Worm (Caenorhabditis elegans) whole organism, L1 larva: Measurements from ENCODE around the gene tofu-7.

ENCODE experiments used
- C04F5.9 ChIP-seq: sonication (generic microtip); optimal IDR thresholded peaks from 2 replicates; lab custom pipeline; 2016; ENCODE audit warnings: missing genetic modification characterization, missing compliant biosample characterization
- C34B4.2 ChIP-seq: sonication (generic microtip); optimal IDR thresholded peaks from 2 replicates; lab custom pipeline; 2017; ENCODE audit warnings: mild to moderate bottlenecking, missing genetic modification characterization, missing compliant biosample characterization
- F16B12.6 ChIP-seq: fragments of 150-350 bp; optimal IDR thresholded peaks from 2 replicates; lab custom pipeline; 2014; ENCODE audit warnings: missing biosample characterization, missing genetic modification characterization
- Y116A8C.19 ChIP-seq: sonication (generic microtip); optimal IDR thresholded peaks from 2 replicates; lab custom pipeline; 2016; ENCODE audit warnings: missing compliant biosample characterization, missing genetic modification characterization, borderline replicate concordance
- alr-1 ChIP-seq: fragments of 200-800 bp; sonication (Bioruptor generic); optimal IDR thresholded peaks from 2 replicates; lab custom pipeline; 2018; ENCODE audit warnings: borderline replicate concordance, mild to moderate bottlenecking, missing genetic modification characterization, missing compliant biosample characterization
- aly-2 ChIP-seq: fragments of 150-350 bp; optimal IDR thresholded peaks from 2 replicates; lab custom pipeline; 2014; ENCODE audit warnings: missing biosample characterization, missing genetic modification characterization
- ama-1 ChIP-seq: fragments of 150-350 bp; optimal IDR thresholded peaks from 2 replicates; lab custom pipeline; 2014
- ceh-8 ChIP-seq: fragments of 200-800 bp; sonication (Bioruptor generic); optimal IDR thresholded peaks from 2 replicates; lab custom pipeline; 2018; ENCODE audit warnings: mild to moderate bottlenecking, missing genetic modification characterization, moderate library complexity, missing compliant biosample characterization
- ceh-90 ChIP-seq: sonication (generic microtip); optimal IDR thresholded peaks from 2 replicates; lab custom pipeline; 2016; ENCODE audit warnings: missing genetic modification characterization, missing compliant biosample characterization
- dsc-1 ChIP-seq: sonication (generic microtip); optimal IDR thresholded peaks from 2 replicates; lab custom pipeline; 2016; ENCODE audit warnings: mild to moderate bottlenecking, missing genetic modification characterization, missing compliant biosample characterization
- efl-1 ChIP-seq, 4 experiments: fragments of 150-350 bp; optimal IDR thresholded peaks in 3 of 4; peaks in 1 of 4; 1 replicate in 1 of 4; 2 replicates in 3 of 4; lab custom pipeline; 2014; ENCODE audit warnings: missing biosample characterization in 2 of 4, missing genetic modification characterization in 2 of 4, missing genetic modification reagents in 2 of 4
- efl-3 ChIP-seq: fragments of 200-800 bp; sonication (Bioruptor generic); optimal IDR thresholded peaks from 2 replicates; lab custom pipeline; 2018; ENCODE audit warnings: mild to moderate bottlenecking, missing genetic modification characterization, missing compliant biosample characterization
- fkh-8 ChIP-seq: sonication (generic microtip); optimal IDR thresholded peaks from 2 replicates; lab custom pipeline; 2016; ENCODE audit warnings: mild to moderate bottlenecking, missing genetic modification characterization, missing compliant biosample characterization
- fos-1 ChIP-seq: fragments of 150-350 bp; optimal IDR thresholded peaks from 2 replicates; lab custom pipeline; 2014; ENCODE audit warnings: missing biosample characterization, missing genetic modification characterization
- hlh-17 ChIP-seq: fragments of 200-800 bp; sonication (Bioruptor generic); optimal IDR thresholded peaks from 2 replicates; lab custom pipeline; 2018; ENCODE audit warnings: missing genetic modification characterization, mild to moderate bottlenecking, missing compliant biosample characterization, moderate library complexity, borderline replicate concordance
- isw-1 ChIP-seq: fragments of 200-800 bp; sonication (Bioruptor generic); IDR thresholded peaks from 2 replicates; pipeline ENCODE4 v1.3.6; 2022; ENCODE audit warnings: missing genetic modification characterization, missing compliant biosample characterization
- lin-13 ChIP-seq: fragments of 150-350 bp; optimal IDR thresholded peaks from 2 replicates; lab custom pipeline; 2014; ENCODE audit warnings: missing biosample characterization, missing genetic modification reagents, missing genetic modification characterization
- lin-14 ChIP-seq: fragments of 200-800 bp; sonication (Bioruptor generic); optimal IDR thresholded peaks from 2 replicates; lab custom pipeline; 2018; ENCODE audit warnings: mild to moderate bottlenecking, missing genetic modification characterization, moderate library complexity, missing compliant biosample characterization
- lin-15B ChIP-seq: fragments of 150-350 bp; sonication (generic microtip); optimal IDR thresholded peaks from 3 replicates; lab custom pipeline; 2014; ENCODE audit warnings: missing biosample characterization, missing genetic modification characterization
- lir-3 ChIP-seq: sonication (generic microtip); optimal IDR thresholded peaks from 2 replicates; lab custom pipeline; 2016; ENCODE audit warnings: mild to moderate bottlenecking, missing genetic modification characterization, moderate library complexity, missing compliant biosample characterization; ENCODE audit not compliant: poor library complexity
- lsy-2 ChIP-seq, 2 experiments: fragments of 150-350 bp; optimal IDR thresholded peaks; 2 replicates each; lab custom pipeline; 2014; ENCODE audit warnings: missing biosample characterization in 2 of 2, missing genetic modification characterization in 2 of 2
- mef-2 ChIP-seq: fragments of 150-350 bp; optimal IDR thresholded peaks from 2 replicates; lab custom pipeline; 2014; ENCODE audit warnings: missing biosample characterization, missing genetic modification characterization
- nhr-11 ChIP-seq: fragments of 150-350 bp; optimal IDR thresholded peaks from 2 replicates; lab custom pipeline; 2014; ENCODE audit warnings: missing biosample characterization, missing genetic modification characterization
- nhr-12 ChIP-seq: sonication (generic microtip); optimal IDR thresholded peaks from 2 replicates; lab custom pipeline; 2017; ENCODE audit warnings: missing biosample characterization, missing genetic modification characterization
- nhr-237 ChIP-seq: fragments of 150-350 bp; optimal IDR thresholded peaks from 2 replicates; lab custom pipeline; 2014; ENCODE audit warnings: missing biosample characterization, missing genetic modification characterization
- nhr-47 ChIP-seq: sonication (generic microtip); optimal IDR thresholded peaks from 2 replicates; lab custom pipeline; 2016; ENCODE audit warnings: mild to moderate bottlenecking, missing genetic modification characterization, moderate library complexity, missing compliant biosample characterization
- nhr-71 ChIP-seq: sonication (generic microtip); optimal IDR thresholded peaks from 2 replicates; lab custom pipeline; 2016; ENCODE audit warnings: mild to moderate bottlenecking, missing genetic modification characterization, moderate library complexity, missing compliant biosample characterization
- nhr-76 ChIP-seq: sonication (generic microtip); optimal IDR thresholded peaks from 2 replicates; lab custom pipeline; 2017; ENCODE audit warnings: missing biosample characterization, missing genetic modification characterization
- nhr-77 ChIP-seq: fragments of 150-350 bp; optimal IDR thresholded peaks from 2 replicates; lab custom pipeline; 2014; ENCODE audit warnings: missing biosample characterization, missing genetic modification characterization
- nhr-85 ChIP-seq: sonication (generic microtip); peaks from one replicate; lab custom pipeline; 2016; ENCODE audit warnings: missing genetic modification characterization, inconsistent platforms, missing compliant biosample characterization
- nhr-90 ChIP-seq: sonication (generic microtip); optimal IDR thresholded peaks from 2 replicates; lab custom pipeline; 2016; ENCODE audit warnings: mild to moderate bottlenecking, missing genetic modification characterization, missing compliant biosample characterization; ENCODE audit not compliant: poor library complexity
- pag-3 ChIP-seq: sonication (generic microtip); optimal IDR thresholded peaks from 2 replicates; lab custom pipeline; 2017; ENCODE audit warnings: missing genetic modification characterization, mild to moderate bottlenecking, missing compliant biosample characterization, antibody characterized with exemption, borderline replicate concordance; ENCODE audit not compliant: insufficient read depth
- pax-3 ChIP-seq: fragments of 200-800 bp; sonication (Bioruptor generic); optimal IDR thresholded peaks from 2 replicates; lab custom pipeline; 2018; ENCODE audit warnings: mild to moderate bottlenecking, missing genetic modification characterization, moderate library complexity, missing compliant biosample characterization
- pqm-1 ChIP-seq: sonication (generic microtip); optimal IDR thresholded peaks from 3 replicates; lab custom pipeline; 2017; ENCODE audit warnings: missing biosample characterization, missing genetic modification characterization
- sup-37 ChIP-seq: fragments of 200-800 bp; sonication (Bioruptor generic); optimal IDR thresholded peaks from 2 replicates; lab custom pipeline; 2018; ENCODE audit warnings: mild to moderate bottlenecking, missing genetic modification characterization, missing compliant biosample characterization
- swsn-7 ChIP-seq: sonication (generic microtip); optimal IDR thresholded peaks from 2 replicates; lab custom pipeline; 2016; ENCODE audit warnings: missing genetic modification characterization, missing compliant biosample characterization
- tbx-2 ChIP-seq: sonication (generic microtip); optimal IDR thresholded peaks from 2 replicates; lab custom pipeline; 2016; ENCODE audit warnings: missing genetic modification characterization, missing compliant biosample characterization
- tlp-1 ChIP-seq: fragments of 150-350 bp; optimal IDR thresholded peaks from 2 replicates; lab custom pipeline; 2014; ENCODE audit warnings: missing biosample characterization, missing genetic modification characterization
- unc-130 ChIP-seq: fragments of 150-350 bp; optimal IDR thresholded peaks from 2 replicates; lab custom pipeline; 2017; ENCODE audit warnings: missing biosample characterization, missing genetic modification characterization, inconsistent platforms
- unc-30 ChIP-seq: sonication (generic microtip); optimal IDR thresholded peaks from 2 replicates; lab custom pipeline; 2017; ENCODE audit warnings: missing biosample characterization, missing genetic modification characterization
- unc-62 ChIP-seq: fragments of 150-350 bp; optimal IDR thresholded peaks from 2 replicates; lab custom pipeline; 2014; ENCODE audit warnings: missing biosample characterization, missing genetic modification reagents, missing genetic modification characterization
- unc-86 ChIP-seq: sonication (generic microtip); optimal IDR thresholded peaks from 2 replicates; lab custom pipeline; 2016; ENCODE audit warnings: missing genetic modification characterization, missing compliant biosample characterization
- xbp-1 ChIP-seq: sonication (generic microtip); optimal IDR thresholded peaks from 2 replicates; lab custom pipeline; 2016; ENCODE audit warnings: missing genetic modification characterization, missing compliant biosample characterization
- ztf-11 ChIP-seq, 2 experiments: sonication (generic microtip); optimal IDR thresholded peaks; 2 replicates each; lab custom pipeline; 2016 to 2017; ENCODE audit warnings: missing genetic modification characterization in 2 of 2, missing biosample characterization in 1 of 2, missing compliant biosample characterization in 1 of 2

Gene tofu-7

ce11 chrIII:7116615-7117252, 31.9 kb upstream of the tofu-7 start (continued):
- TF ChIP-seq tbx-2 (tag; lab: Kevin White, UChicago): peak; percentile 55
- no peak for TF ChIP-seq C04F5.9
- peak; percentile 41 for TF ChIP-seq fos-1 (tag; lab: Kevin White, UChicago)
- no peak for TF ChIP-seq efl-3
- TF ChIP-seq aly-2 (tag; lab: Kevin White, UChicago): peak; percentile 68
- peak; percentile 95 for TF ChIP-seq nhr-85 (tag; lab: Kevin White, UChicago)
- peak; percentile 60 for TF ChIP-seq lir-3 (tag; lab: Kevin White, UChicago)
- TF ChIP-seq nhr-77 (tag; lab: Kevin White, UChicago): peak; percentile 74
- TF ChIP-seq unc-30 (tag; lab: Kevin White, UChicago): no peak
- no peak for TF ChIP-seq ceh-90 (tag; lab: Kevin White, UChicago)
- TF ChIP-seq nhr-11 (tag; lab: Kevin White, UChicago): peak; percentile 55
- TF ChIP-seq ama-1 (lab: Kevin White, UChicago): no peak
- no peak for TF ChIP-seq ceh-8 (GFP tag; lab: Kevin White, UChicago)
- no peak for TF ChIP-seq tlp-1
- TF ChIP-seq pag-3: no peak
- TF ChIP-seq lsy-2 (tag; optimal IDR thresholded peaks at IDR 0.05; lab: Kevin White, UChicago): peak; percentile 73 to 84
- TF ChIP-seq xbp-1 (tag; lab: Kevin White, UChicago): peak; percentile 50
- no peak for TF ChIP-seq alr-1 (tag; lab: Kevin White, UChicago)
- peak; percentile 2 for TF ChIP-seq lin-13 (GFP tag; lab: Kevin White, UChicago)
- TF ChIP-seq F16B12.6 (tag; lab: Kevin White, UChicago): peak; percentile 28
- TF ChIP-seq nhr-237 (tag; lab: Kevin White, UChicago): no peak
- TF ChIP-seq nhr-71 (tag; lab: Kevin White, UChicago): peak; percentile 91
- TF ChIP-seq nhr-76 (tag; lab: Kevin White, UChicago): no peak
- no peak for TF ChIP-seq unc-86
- TF ChIP-seq isw-1: no peak
- TF ChIP-seq unc-62 (GFP tag; lab: Kevin White, UChicago): no peak
- no peak for TF ChIP-seq lin-15B (tag; lab: Kevin White, UChicago)
- TF ChIP-seq mef-2 (tag; lab: Kevin White, UChicago): no peak
- TF ChIP-seq fkh-8 (tag; lab: Kevin White, UChicago): peak; percentile 86
- TF ChIP-seq nhr-47 (tag; lab: Kevin White, UChicago): peak; percentile 75
- TF ChIP-seq Y116A8C.19 (tag; lab: Kevin White, UChicago): no peak
- TF ChIP-seq unc-130 (tag; lab: Kevin White, UChicago): no peak
- TF ChIP-seq pqm-1 (tag; lab: Kevin White, UChicago): no peak
- no peak for TF ChIP-seq ztf-11 (tag; optimal IDR thresholded peaks at IDR 0.05; lab: Kevin White, UChicago)
- TF ChIP-seq hlh-17: no peak
- peak; percentile 90 for TF ChIP-seq lin-14
- TF ChIP-seq sup-37: no peak
- TF ChIP-seq C34B4.2 (tag; lab: Kevin White, UChicago): no peak
- TF ChIP-seq pax-3: peak; percentile 53
- peak; percentile 67 to 75 for TF ChIP-seq efl-1 (optimal IDR thresholded peaks at IDR 0.05; lab: Kevin White, UChicago)
- TF ChIP-seq efl-1 (GFP tag; optimal IDR thresholded peaks at IDR 0.05 in 1 of 2; lab: Kevin White, UChicago): peak; percentile 39 to 93
- TF ChIP-seq dsc-1 (tag; lab: Kevin White, UChicago): peak; percentile 51
- no peak for TF ChIP-seq nhr-12 (tag; lab: Kevin White, UChicago)
- TF ChIP-seq swsn-7: peak; percentile 74
- TF ChIP-seq nhr-90 (tag; lab: Kevin White, UChicago): peak; percentile 63
- TF ChIP-seq, all 84 proteins: peak for 42
